Worm (Caenorhabditis elegans): ENCODE results near the gene fil-1.

fil-1 gene

ce11 chrV:15002184-15002690 lies 8.6 kb downstream of the fil-1 start, which contains the start of the genes fib-1 and mut-15 (continued):
- peak; percentile 80 for TF ChIP-seq lin-54 (GFP tag; optimal IDR thresholded peaks at IDR 0.05)
- no peak for TF ChIP-seq egl-18 (GFP tag; IDR thresholded peaks at IDR 0.05)
- peak; percentile 81 for TF ChIP-seq K11D2.4 (GFP tag; IDR thresholded peaks at IDR 0.05)
- no peak for TF ChIP-seq ztf-22 (GFP tag; optimal IDR thresholded peaks at IDR 0.05)
- peak; percentile 41 for TF ChIP-seq somi-1 (GFP tag; optimal IDR thresholded peaks at IDR 0.05)
- no peak for TF ChIP-seq hlh-12 (tag; optimal IDR thresholded peaks at IDR 0.05)
- TF ChIP-seq egl-44 (GFP tag; IDR thresholded peaks at IDR 0.05), result 0 out of 2 replicates have a peak, but pooled peaks have one; percentile 45
- peak; percentile 76; the same call in 1 of the 2 replicates for TF ChIP-seq Y67H2A.10 (GFP tag; conservative IDR thresholded peaks at IDR 0.05)
- TF ChIP-seq let-607 (tag; optimal IDR thresholded peaks at IDR 0.05), result peak in 1 of 2 experiments; percentile 52
- TF ChIP-seq Y95B8A.8 (GFP tag; IDR thresholded peaks at IDR 0.05), result peak; percentile 71; the same call in 1 of the 2 replicates
- peak; percentile 47 for TF ChIP-seq akir-1 (GFP tag; optimal IDR thresholded peaks at IDR 0.05)
- peak; percentile 18 for TF ChIP-seq him-1 (tag; optimal IDR thresholded peaks at IDR 0.05)
- no peak for TF ChIP-seq unc-62 (GFP tag; optimal IDR thresholded peaks at IDR 0.05)
- no peak for TF ChIP-seq C06A6.2 (GFP tag; conservative IDR thresholded peaks at IDR 0.05)
- no peak for TF ChIP-seq cebp-2 (GFP tag; IDR thresholded peaks at IDR 0.05)
- TF ChIP-seq ceh-58 (GFP tag; IDR thresholded peaks at IDR 0.05), result no peak
- no peak for TF ChIP-seq ztf-6 (GFP tag; IDR thresholded peaks at IDR 0.05)
- TF ChIP-seq ekl-4 (GFP tag; IDR thresholded peaks at IDR 0.05), result peak; percentile 84
- TF ChIP-seq ceh-40 (GFP tag; IDR thresholded peaks at IDR 0.05), result no peak
- TF ChIP-seq hlh-26 (GFP tag; conservative IDR thresholded peaks at IDR 0.05), result no peak
- peak; percentile 85 for TF ChIP-seq pha-4 (tag; optimal IDR thresholded peaks at IDR 0.05)
- TF ChIP-seq tlf-1 (GFP tag; optimal IDR thresholded peaks at IDR 0.05), result peak; percentile 80
- TF ChIP-seq bed-2 (GFP tag; IDR thresholded peaks at IDR 0.05), result peak; percentile 66; the same call in 1 of the 2 replicates
- TF ChIP-seq Y56A3A.18 (GFP tag; IDR thresholded peaks at IDR 0.05), result no peak
- TF ChIP-seq attf-3 (GFP tag; conservative IDR thresholded peaks at IDR 0.05), result peak; percentile 85
- TF ChIP-seq hmg-1.2 (GFP tag; IDR thresholded peaks at IDR 0.05), result peak; percentile 72
- peak; percentile 99 for TF ChIP-seq mcd-1 (GFP tag; IDR thresholded peaks at IDR 0.05)
- TF ChIP-seq Y53G8AR.9 (GFP tag; conservative IDR thresholded peaks at IDR 0.05), result peak; percentile 82
- TF ChIP-seq hsf-1 (GFP tag; IDR thresholded peaks at IDR 0.05), result peak; percentile 71
- no peak for TF ChIP-seq sptf-2 (GFP tag; optimal IDR thresholded peaks at IDR 0.05)
- peak; percentile 47 for TF ChIP-seq xnd-1 (tag; optimal IDR thresholded peaks at IDR 0.05)
- TF ChIP-seq F33H1.4 (GFP tag; IDR thresholded peaks at IDR 0.05), result peak; percentile 98
- TF ChIP-seq snpc-4 (GFP tag; optimal IDR thresholded peaks at IDR 0.05), result peak; percentile 69
- TF ChIP-seq snpc-4 (tag; optimal IDR thresholded peaks at IDR 0.05), result peak; percentile 66 to 83 (median 75)
- TF ChIP-seq mxl-1 (tag; optimal IDR thresholded peaks at IDR 0.05), result no peak
- TF ChIP-seq F57C9.4 (tag; optimal IDR thresholded peaks at IDR 0.05), result no peak
- no peak for TF ChIP-seq snpc-3.4 (tag; optimal IDR thresholded peaks at IDR 0.05)
- TF ChIP-seq C17E4.6 (GFP tag; IDR thresholded peaks at IDR 0.05), result no peak
- peak; percentile 72 for TF ChIP-seq tbp1 (GFP tag; optimal IDR thresholded peaks at IDR 0.05)
- 0 out of 2 replicates have a peak, but pooled peaks have one; percentile 14 for TF ChIP-seq ztf-25 (GFP tag; IDR thresholded peaks at IDR 0.05)
- TF ChIP-seq nfya-1 (tag; optimal IDR thresholded peaks at IDR 0.05; ENCODE audit: borderline replicate concordance, insufficient read depth), result no peak
- peak; percentile 66 for TF ChIP-seq efl-1 (GFP tag; optimal IDR thresholded peaks at IDR 0.05)
- TF ChIP-seq F23B12.7 (tag; optimal IDR thresholded peaks at IDR 0.05; ENCODE audit: insufficient read depth), result peak; percentile 86
- peak; percentile 51; the same call in 1 of the 2 replicates for TF ChIP-seq B0336.3 (GFP tag; IDR thresholded peaks at IDR 0.05)
- TF ChIP-seq ztf-3 (GFP tag; optimal IDR thresholded peaks at IDR 0.05), result no peak
- TF ChIP-seq F49E8.2 (tag; optimal IDR thresholded peaks at IDR 0.05; ENCODE audit: insufficient read depth), result peak; percentile 81
- TF ChIP-seq madf-6 (GFP tag; IDR thresholded peaks at IDR 0.05), result peak; percentile 84
- no peak for TF ChIP-seq fkh-3 (tag; optimal IDR thresholded peaks at IDR 0.05)

All from whole organism, young adult.